Worm (Caenorhabditis elegans): Measurements from ENCODE around the gene srh-62.

DNA sequence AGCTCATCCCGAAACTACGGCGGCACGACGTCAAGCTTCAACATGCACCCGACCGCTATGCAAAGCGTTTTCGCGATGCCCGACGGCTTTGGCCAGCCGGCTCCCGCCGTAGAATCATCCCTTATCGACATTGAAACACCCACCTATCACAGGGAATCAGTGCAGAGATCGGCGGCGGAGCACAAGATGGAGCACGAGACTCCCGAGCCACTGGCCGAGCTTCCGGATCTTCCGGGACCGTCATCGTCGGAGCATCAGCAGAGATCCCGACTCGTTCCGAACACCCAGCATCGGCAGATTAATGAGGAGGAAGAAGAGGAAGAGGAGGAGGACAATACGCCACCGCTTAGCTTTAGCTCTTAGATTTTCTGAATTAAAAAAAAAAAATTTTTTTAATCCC is 44.5 kb downstream of the srh-62 start:
- TF ChIP-seq B0310.2 (tag; optimal IDR thresholded peaks at IDR 0.05) = no peak
- TF ChIP-seq tbx-11 (GFP tag; IDR thresholded peaks at IDR 0.05) = no peak
